Fruit fly (Drosophila melanogaster) whole organism: ENCODE results near the gene pall.

Experiments
- CG8478 ChIP-seq: fragments of >200 bp; optimal IDR thresholded peaks from 2 replicates; lab custom pipeline; 2018; ENCODE audit warnings: inconsistent platforms
- Dll ChIP-seq: fragments of >200 bp; optimal IDR thresholded peaks from 2 replicates; lab custom pipeline; 2017
- EcR ChIP-seq, 2 experiments: fragments of >200 bp; optimal IDR thresholded peaks; 2 replicates each; lab custom pipeline; 2017; ENCODE audit warnings: missing biosample characterization in 2 of 2, missing genetic modification characterization in 2 of 2, missing genetic modification reagents in 2 of 2
- pan ChIP-seq: fragments of >200 bp; optimal IDR thresholded peaks from 2 replicates; lab custom pipeline; 2017
- psq ChIP-seq: fragments of >200 bp; optimal IDR thresholded peaks from 2 replicates; lab custom pipeline; 2017
- usp ChIP-seq: fragments of >200 bp; optimal IDR thresholded peaks from 2 replicates; lab custom pipeline; 2017; ENCODE audit warnings: missing biosample characterization, missing genetic modification characterization, mixed read lengths

pall gene

dm6 chr3L:9503552-9504317 lies 16.1 kb upstream of the pall start:
- no peak for TF ChIP-seq psq
- TF ChIP-seq Dll (lab: Kevin White, UChicago) = no peak
- no peak for TF ChIP-seq EcR (GFP tag; optimal IDR thresholded peaks at IDR 0.05; lab: Kevin White, UChicago)
- no peak for TF ChIP-seq usp (GFP tag; lab: Kevin White, UChicago)
- no peak for TF ChIP-seq CG8478 (lab: Kevin White, UChicago)
- TF ChIP-seq pan = no peak

dm6 chr3L:9502856-9503255 lies 15.3 kb upstream of the pall start:
- no peak for TF ChIP-seq EcR (GFP tag; optimal IDR thresholded peaks at IDR 0.05; lab: Kevin White, UChicago)
- no peak for TF ChIP-seq usp (GFP tag; lab: Kevin White, UChicago)
- TF ChIP-seq psq = no peak
- no peak for TF ChIP-seq pan
- TF ChIP-seq Dll (lab: Kevin White, UChicago) = no peak
- TF ChIP-seq CG8478 (lab: Kevin White, UChicago) = no peak

DNA sequence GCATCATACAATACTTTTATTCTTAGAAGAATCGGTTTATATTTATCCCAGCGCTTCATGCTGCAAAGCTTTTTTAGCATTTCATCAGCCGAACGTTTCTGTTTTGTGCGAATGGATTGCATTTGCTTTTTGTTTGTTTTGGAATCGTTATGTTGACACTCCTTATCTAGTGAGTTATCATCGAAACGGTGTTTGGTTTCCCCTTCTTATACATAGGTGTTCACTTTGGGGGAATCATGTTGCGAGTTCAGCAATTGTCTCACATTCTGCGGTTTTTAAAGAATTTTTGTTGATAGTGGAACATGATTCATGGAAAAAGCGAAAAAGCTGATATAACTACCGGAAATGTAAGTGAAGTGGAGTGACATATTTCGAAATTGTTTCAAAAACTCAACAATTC lies 14.7 kb upstream of the pall start:
- no peak for TF ChIP-seq CG8478 (lab: Kevin White, UChicago)
- TF ChIP-seq psq = no peak
- TF ChIP-seq EcR (GFP tag; optimal IDR thresholded peaks at IDR 0.05; lab: Kevin White, UChicago) = no peak
- TF ChIP-seq usp (GFP tag; lab: Kevin White, UChicago) = no peak

DNA sequence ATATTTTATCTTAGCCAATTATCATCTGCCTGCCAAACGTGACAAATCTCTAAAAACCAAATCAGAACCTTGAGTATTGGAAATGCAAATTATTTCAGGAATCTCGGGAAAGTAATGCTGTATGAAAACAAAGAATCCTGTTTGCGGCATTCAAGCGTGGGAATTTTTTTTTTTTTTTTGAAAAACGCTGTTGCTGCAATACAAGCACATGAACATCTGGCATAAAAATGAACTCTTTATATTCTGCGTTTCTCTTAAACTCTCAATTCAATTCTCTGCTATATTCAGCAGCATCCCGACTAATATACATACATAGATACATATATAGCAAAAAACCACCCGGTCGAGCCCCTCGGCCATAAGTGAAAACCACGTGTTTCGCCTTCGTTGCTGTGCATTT lies 13.7 kb upstream of the pall start:
- TF ChIP-seq Dll (lab: Kevin White, UChicago) (no peak), CG8478 (lab: Kevin White, UChicago) (no peak), psq (no peak), pan (no peak), usp (GFP tag; lab: Kevin White, UChicago) (no peak), EcR (GFP tag; optimal IDR thresholded peaks at IDR 0.05; lab: Kevin White, UChicago) (no peak)

- TF ChIP-seq psq (no peak), pan (no peak), CG8478 (lab: Kevin White, UChicago) (no peak), EcR (GFP tag; optimal IDR thresholded peaks at IDR 0.05; lab: Kevin White, UChicago) (no peak), usp (GFP tag; lab: Kevin White, UChicago) (no peak), Dll (lab: Kevin White, UChicago) (no peak)
Measured at dm6 chr3L:9499919-9500807, 12.6 kb upstream of the pall start.

DNA sequence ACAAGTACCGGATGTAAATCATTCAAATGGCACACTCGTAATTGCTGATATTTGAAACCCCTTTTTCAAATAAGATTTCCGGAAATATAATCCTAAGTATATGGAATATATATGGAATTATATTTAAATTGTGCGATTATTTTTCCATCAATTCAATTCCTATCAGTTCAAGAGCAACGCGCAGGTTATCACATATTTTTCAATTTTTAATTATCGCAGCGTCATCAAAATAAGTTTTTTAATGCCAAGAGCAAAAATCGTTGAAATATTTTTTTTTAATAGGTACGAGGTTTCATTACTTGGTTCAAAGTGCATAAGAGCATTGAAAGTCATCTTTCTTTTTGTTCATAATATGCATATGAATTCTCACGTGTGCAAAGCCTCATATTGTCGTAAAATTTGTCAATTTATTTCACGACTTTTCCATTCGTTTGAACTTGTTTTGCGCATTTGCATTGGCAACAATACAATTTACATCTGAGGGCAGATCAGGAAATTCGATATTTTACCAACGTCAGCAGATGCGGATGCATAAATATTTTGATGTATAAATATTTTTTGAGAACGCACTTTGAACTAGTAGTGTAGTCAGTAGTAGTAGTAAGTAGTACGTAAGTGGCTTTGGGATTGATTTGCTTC lies 10.5 kb upstream of the pall start:
- TF ChIP-seq EcR (GFP tag; optimal IDR thresholded peaks at IDR 0.05; lab: Kevin White, UChicago) = no peak
- no peak for TF ChIP-seq CG8478 (lab: Kevin White, UChicago)
- TF ChIP-seq Dll (lab: Kevin White, UChicago) = no peak
- no peak for TF ChIP-seq usp (GFP tag; lab: Kevin White, UChicago)
- TF ChIP-seq psq = no peak

DNA sequence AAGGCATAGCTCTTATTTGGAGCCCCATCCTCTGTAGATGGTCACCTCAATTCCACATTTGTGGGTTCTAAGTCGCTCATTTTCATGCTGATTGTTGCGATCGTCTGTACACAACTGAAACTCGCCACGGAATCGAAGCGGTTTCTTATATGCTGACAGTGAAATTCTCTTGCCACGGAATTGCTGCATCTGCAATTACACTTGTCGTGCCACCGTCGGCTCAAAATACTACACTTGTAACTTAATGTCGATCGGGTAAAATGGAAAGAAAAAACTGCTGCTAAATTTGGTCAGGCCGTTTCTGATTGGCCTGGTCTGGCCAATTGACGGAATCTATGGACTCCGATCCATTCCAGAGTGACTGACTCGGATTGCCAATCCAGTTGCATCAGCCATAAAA lies 9.7 kb upstream of the pall start:
- TF ChIP-seq Dll (lab: Kevin White, UChicago) (no peak), psq (no peak), usp (GFP tag; lab: Kevin White, UChicago) (no peak), EcR (GFP tag; optimal IDR thresholded peaks at IDR 0.05; lab: Kevin White, UChicago) (no peak), pan (no peak), CG8478 (lab: Kevin White, UChicago) (no peak)

- no peak for TF ChIP-seq psq
- TF ChIP-seq usp (GFP tag; lab: Kevin White, UChicago) = no peak
- no peak for TF ChIP-seq CG8478 (lab: Kevin White, UChicago)
- TF ChIP-seq Dll (lab: Kevin White, UChicago) = no peak
- TF ChIP-seq EcR (GFP tag; optimal IDR thresholded peaks at IDR 0.05; lab: Kevin White, UChicago) = no peak
- TF ChIP-seq pan = no peak
Measured at dm6 chr3L:9492115-9492514, 4.5 kb upstream of the pall start, which contains the start of gene CG32037. CG32037 (minus strand) TSS chr3L:9492215.

dm6 chr3L:9491331-9491730 lies 3.7 kb upstream of the pall start:
- TF ChIP-seq EcR (GFP tag; optimal IDR thresholded peaks at IDR 0.05; lab: Kevin White, UChicago) = no peak
- no peak for TF ChIP-seq pan
- no peak for TF ChIP-seq usp (GFP tag; lab: Kevin White, UChicago)
- TF ChIP-seq psq = no peak
- TF ChIP-seq CG8478 (lab: Kevin White, UChicago) = no peak
- no peak for TF ChIP-seq Dll (lab: Kevin White, UChicago)

DNA sequence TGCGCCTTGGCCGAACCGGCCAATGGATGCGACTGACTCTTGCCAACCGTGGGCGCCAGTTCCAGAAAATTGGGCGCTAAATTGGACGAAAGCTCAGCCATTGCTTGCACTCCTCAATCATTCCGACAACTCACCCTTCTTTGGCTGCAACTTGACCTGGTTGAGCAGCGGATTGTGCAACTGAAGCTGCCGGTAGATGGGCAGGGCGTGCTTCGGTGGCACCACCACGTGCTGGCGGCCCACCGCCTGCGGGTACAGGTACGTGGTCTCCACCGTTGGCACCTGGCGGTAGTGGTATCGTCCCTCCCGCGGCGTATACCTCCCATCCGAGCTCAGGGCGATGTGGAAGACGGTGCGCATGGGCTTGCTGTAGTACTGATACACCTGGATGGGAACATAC lies 2.8 kb upstream of the pall start:
- no peak for TF ChIP-seq CG8478 (lab: Kevin White, UChicago)
- TF ChIP-seq pan = no peak
- no peak for TF ChIP-seq EcR (GFP tag; optimal IDR thresholded peaks at IDR 0.05; lab: Kevin White, UChicago)
- no peak for TF ChIP-seq Dll (lab: Kevin White, UChicago)
- no peak for TF ChIP-seq usp (GFP tag; lab: Kevin White, UChicago)
- no peak for TF ChIP-seq psq

DNA sequence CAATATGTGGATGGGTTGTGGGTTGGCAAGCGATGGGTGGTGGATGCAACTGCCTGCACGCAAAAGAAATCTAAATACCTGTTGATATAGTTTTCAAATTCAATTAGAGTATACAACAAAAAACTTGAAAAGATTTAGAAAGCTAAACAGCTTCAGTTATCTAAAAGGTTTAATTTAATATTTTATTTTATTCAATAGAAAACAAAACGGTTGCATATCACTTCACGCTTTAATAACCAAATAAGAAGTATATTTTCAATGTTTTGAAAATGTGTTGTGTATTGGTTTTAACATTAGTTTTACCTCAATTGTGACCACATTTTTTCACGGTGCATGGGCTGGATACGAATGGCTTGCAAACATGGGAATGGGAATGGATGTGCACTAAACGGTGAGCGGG lies 2.0 kb upstream of the pall start:
- TF ChIP-seq CG8478 (lab: Kevin White, UChicago) = no peak
- no peak for TF ChIP-seq EcR (GFP tag; optimal IDR thresholded peaks at IDR 0.05; lab: Kevin White, UChicago)
- no peak for TF ChIP-seq usp (GFP tag; lab: Kevin White, UChicago)
- TF ChIP-seq Dll (lab: Kevin White, UChicago) = no peak
- no peak for TF ChIP-seq psq
- no peak for TF ChIP-seq pan
